Worm (Caenorhabditis elegans) whole organism, late embryonic: ENCODE data around the gene tbcb-1.
A peak's percentile ranks its signal among the peaks of the same experiment; 100 is the strongest.

Experiments
- F13H6.1 ChIP-seq: sonication (generic microtip); optimal IDR thresholded peaks from 2 replicates; lab custom pipeline; 2016; ENCODE audit warnings: missing genetic modification characterization, missing compliant biosample characterization
- ahr-1 ChIP-seq: sonication (generic microtip); optimal IDR thresholded peaks from 2 replicates; lab custom pipeline; 2016; ENCODE audit warnings: missing genetic modification characterization, missing compliant biosample characterization
- ceh-14 ChIP-seq: sonication (generic microtip); optimal IDR thresholded peaks from 2 replicates; lab custom pipeline; 2016; ENCODE audit warnings: missing genotype, missing genetic modification characterization, missing compliant biosample characterization
- ceh-18 ChIP-seq: sonication (generic microtip); optimal IDR thresholded peaks from 2 replicates; lab custom pipeline; 2016; ENCODE audit warnings: missing genetic modification characterization, missing compliant biosample characterization
- ceh-2 ChIP-seq: sonication (generic microtip); optimal IDR thresholded peaks from 2 replicates; lab custom pipeline; 2016; ENCODE audit warnings: missing genotype, missing genetic modification characterization, missing compliant biosample characterization
- ceh-22 ChIP-seq: sonication (generic microtip); optimal IDR thresholded peaks from 2 replicates; lab custom pipeline; 2017; ENCODE audit warnings: missing biosample characterization, missing genetic modification characterization
- ceh-24 ChIP-seq: sonication (generic microtip); optimal IDR thresholded peaks from 2 replicates; lab custom pipeline; 2016; ENCODE audit warnings: mild to moderate bottlenecking, missing genetic modification characterization, missing compliant biosample characterization
- ceh-31 ChIP-seq: sonication (generic microtip); optimal IDR thresholded peaks from 2 replicates; lab custom pipeline; 2016; ENCODE audit warnings: missing genetic modification characterization, missing compliant biosample characterization
- ceh-45 ChIP-seq: fragments of 200-800 bp; sonication (Bioruptor generic); IDR thresholded peaks from 2 replicates; pipeline ENCODE4 v1.3.6; 2022; ENCODE audit warnings: missing genetic modification reagents, missing genetic modification characterization, missing compliant biosample characterization
- ceh-48 ChIP-seq: sonication (generic microtip); optimal IDR thresholded peaks from 2 replicates; lab custom pipeline; 2016; ENCODE audit warnings: missing genetic modification characterization, inconsistent platforms, missing compliant biosample characterization
- che-1 ChIP-seq: sonication (generic microtip); optimal IDR thresholded peaks from 2 replicates; lab custom pipeline; 2016; ENCODE audit warnings: mild to moderate bottlenecking, missing genetic modification characterization, missing compliant biosample characterization
- elt-2 ChIP-seq: sonication (generic microtip); optimal IDR thresholded peaks from 2 replicates; lab custom pipeline; 2016; ENCODE audit warnings: missing genetic modification reagents, missing genetic modification characterization, missing compliant biosample characterization
- eyg-1 ChIP-seq: sonication (generic microtip); optimal IDR thresholded peaks from 2 replicates; lab custom pipeline; 2016; ENCODE audit warnings: missing genotype, missing genetic modification characterization, missing compliant biosample characterization
- fkh-6 ChIP-seq: sonication (generic microtip); optimal IDR thresholded peaks from 2 replicates; lab custom pipeline; 2016; ENCODE audit warnings: missing genetic modification characterization, missing compliant biosample characterization
- hlh-15 ChIP-seq: sonication (generic microtip); optimal IDR thresholded peaks from 2 replicates; lab custom pipeline; 2016; ENCODE audit warnings: missing genetic modification characterization, missing compliant biosample characterization
- hlh-30 ChIP-seq: sonication (generic microtip); optimal IDR thresholded peaks from 2 replicates; lab custom pipeline; 2017; ENCODE audit warnings: antibody characterized with exemption, missing genetic modification characterization, missing compliant biosample characterization; ENCODE audit not compliant: insufficient read depth
- lim-6 ChIP-seq: sonication (generic microtip); optimal IDR thresholded peaks from 2 replicates; lab custom pipeline; 2016; ENCODE audit warnings: missing genetic modification characterization, missing compliant biosample characterization
- nfya-1 ChIP-seq: sonication (generic microtip); optimal IDR thresholded peaks from 2 replicates; lab custom pipeline; 2017; ENCODE audit warnings: missing genetic modification characterization, mild to moderate bottlenecking, missing compliant biosample characterization, antibody characterized with exemption, moderate library complexity
- npax-4 ChIP-seq: sonication (generic microtip); optimal IDR thresholded peaks from 2 replicates; lab custom pipeline; 2016; ENCODE audit warnings: missing genetic modification characterization, missing compliant biosample characterization
- odd-2 ChIP-seq: sonication (generic microtip); optimal IDR thresholded peaks from 2 replicates; lab custom pipeline; 2017; ENCODE audit warnings: antibody characterized with exemption, mild to moderate bottlenecking, missing genetic modification characterization, missing compliant biosample characterization
- pag-3 ChIP-seq: sonication (generic microtip); optimal IDR thresholded peaks from 2 replicates; lab custom pipeline; 2016; ENCODE audit warnings: missing compliant biosample characterization, missing genetic modification characterization, borderline replicate concordance
- pha-4 ChIP-seq: fragments of 150-350 bp; optimal IDR thresholded peaks from 2 replicates; lab custom pipeline; 2018; ENCODE audit warnings: missing biosample characterization, missing genetic modification reagents, missing genetic modification characterization
- pqm-1 ChIP-seq: sonication (generic microtip); optimal IDR thresholded peaks from 2 replicates; lab custom pipeline; 2016; ENCODE audit warnings: missing genetic modification characterization, missing compliant biosample characterization
- rnt-1 ChIP-seq: sonication (generic microtip); optimal IDR thresholded peaks from 2 replicates; lab custom pipeline; 2016; ENCODE audit warnings: missing genetic modification characterization, missing compliant biosample characterization
- sox-2 ChIP-seq: fragments of 200-800 bp; sonication (Bioruptor generic); IDR thresholded peaks from 2 replicates; pipeline ENCODE4 v1.3.6; 2022; ENCODE audit warnings: missing genetic modification reagents, missing genetic modification characterization, missing compliant biosample characterization
- syd-9 ChIP-seq: sonication (generic microtip); optimal IDR thresholded peaks from 2 replicates; lab custom pipeline; 2016; ENCODE audit warnings: mild to moderate bottlenecking, missing genetic modification characterization, moderate library complexity, missing compliant biosample characterization
- tbx-2 ChIP-seq: sonication (generic microtip); optimal IDR thresholded peaks from 2 replicates; lab custom pipeline; 2016; ENCODE audit warnings: missing genetic modification characterization, missing compliant biosample characterization
- tbx-7 ChIP-seq: sonication (generic microtip); optimal IDR thresholded peaks from 2 replicates; lab custom pipeline; 2016; ENCODE audit warnings: missing genotype, missing genetic modification characterization, missing compliant biosample characterization
- unc-42 ChIP-seq: sonication (generic microtip); optimal IDR thresholded peaks from 2 replicates; lab custom pipeline; 2016; ENCODE audit warnings: missing genotype, missing genetic modification characterization, missing compliant biosample characterization
- unc-55 ChIP-seq: sonication (generic microtip); optimal IDR thresholded peaks from 2 replicates; lab custom pipeline; 2017; ENCODE audit warnings: missing biosample characterization, missing genetic modification reagents, missing genetic modification characterization
- unc-86 ChIP-seq: sonication (generic microtip); optimal IDR thresholded peaks from 2 replicates; lab custom pipeline; 2016; ENCODE audit warnings: missing genetic modification characterization, missing compliant biosample characterization
- zip-5 ChIP-seq: sonication (generic microtip); optimal IDR thresholded peaks from 2 replicates; lab custom pipeline; 2016; ENCODE audit warnings: missing genetic modification characterization, missing compliant biosample characterization
- ztf-16 ChIP-seq: sonication (generic microtip); optimal IDR thresholded peaks from 2 replicates; lab custom pipeline; 2017; ENCODE audit warnings: missing genetic modification characterization, missing compliant biosample characterization

tbcb-1 gene

DNA sequence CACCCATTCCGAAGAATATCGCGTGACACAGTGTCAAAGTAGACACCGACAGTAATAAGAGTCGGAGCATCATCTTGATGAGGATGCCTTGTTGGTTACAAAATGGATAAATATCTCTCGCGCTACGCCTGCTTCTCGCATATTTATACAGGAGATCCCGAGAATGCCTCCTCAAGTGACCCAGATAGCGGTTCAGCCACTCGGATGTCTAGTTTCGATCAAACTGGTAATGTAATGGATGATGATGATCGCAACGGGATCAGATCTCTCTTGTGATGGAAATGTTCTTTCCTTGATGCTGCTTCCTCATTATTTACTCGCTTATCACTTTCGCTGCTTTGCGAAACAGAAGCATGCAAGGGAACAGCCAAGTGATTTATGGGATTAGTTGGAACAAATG, 28.1 kb upstream of the tbcb-1 start, which contains the start of gene grl-17:
Gene grl-17 (minus strand): TSS at position 101 of the 400 bp plus-strand sequence.
- TF ChIP-seq pag-3, result no peak

DNA sequence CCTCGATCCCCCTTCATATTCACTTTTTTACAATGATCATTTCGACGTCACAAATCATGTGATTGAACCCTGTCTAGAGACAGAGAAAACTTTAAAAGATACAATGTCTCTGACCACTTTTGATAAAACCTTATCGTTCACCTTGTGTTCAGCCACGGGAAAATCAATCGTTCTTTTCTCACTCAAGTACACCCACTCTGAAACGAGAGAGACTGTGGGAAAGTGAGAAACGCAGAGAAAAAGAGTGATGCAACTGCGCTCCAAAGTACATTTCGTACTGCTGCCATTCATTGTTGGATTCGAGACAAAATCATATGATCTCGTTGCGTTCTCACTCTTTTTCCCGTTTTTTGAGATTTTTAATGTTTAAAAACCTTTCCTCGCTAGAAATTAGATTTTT, 26.7 kb upstream of the tbcb-1 start:
- peak; percentile 67 for TF ChIP-seq nfya-1 (tag; lab: Kevin White, UChicago)
- TF ChIP-seq pqm-1 (tag; lab: Kevin White, UChicago), result no peak
- TF ChIP-seq ceh-18, result peak; percentile 51
- peak; percentile 94 for TF ChIP-seq hlh-30
- TF ChIP-seq unc-86, result no peak
- TF ChIP-seq ceh-48, result peak; percentile 26
- TF ChIP-seq ceh-22 (tag; lab: Kevin White, UChicago), result peak; percentile 12
- TF ChIP-seq sox-2 (GFP tag; lab: Robert Waterston, UW), result peak; percentile 15; the same call in 1 of the 2 replicates
- peak; percentile 5 for TF ChIP-seq unc-42 (tag; lab: Kevin White, UChicago)
- peak; percentile 45 for TF ChIP-seq unc-55
- peak; percentile 64 for TF ChIP-seq elt-2 (tag; lab: Kevin White, UChicago)
- peak; percentile 49 for TF ChIP-seq ceh-31 (tag; lab: Kevin White, UChicago)
- TF ChIP-seq hlh-15 (tag; lab: Kevin White, UChicago), result no peak
- TF ChIP-seq tbx-2 (tag; lab: Kevin White, UChicago), result peak; percentile 26
- TF ChIP-seq npax-4, result no peak
- TF ChIP-seq che-1 (tag; lab: Kevin White, UChicago), result no peak

DNA sequence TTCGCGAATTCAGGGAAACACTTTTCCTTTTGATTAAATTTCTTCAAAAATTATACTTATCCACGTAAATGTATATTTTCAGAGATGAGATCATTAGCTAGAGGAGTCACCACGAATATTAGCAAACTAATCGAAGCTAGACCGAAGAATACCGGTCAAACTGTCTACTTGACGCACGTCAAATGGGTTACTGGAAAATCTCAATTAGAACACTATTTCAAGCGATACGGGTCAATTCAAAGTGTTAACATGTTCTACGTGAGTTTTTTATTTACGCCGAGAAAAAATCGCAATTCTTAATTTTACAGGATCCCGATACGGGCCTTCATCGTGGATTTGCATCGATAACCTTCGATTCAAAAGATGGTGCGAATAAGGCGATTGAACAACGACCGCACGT, 26.1 kb upstream of the tbcb-1 start, which contains the start of gene slrp-1:
Gene slrp-1 (plus strand): TSS at position 83 of the 400 bp plus-strand sequence.
- TF ChIP-seq fkh-6 (tag; lab: Kevin White, UChicago) (no peak), ahr-1 (tag; lab: Kevin White, UChicago) (no peak), rnt-1 (tag; lab: Kevin White, UChicago) (no peak), elt-2 (tag; lab: Kevin White, UChicago) (no peak)

DNA sequence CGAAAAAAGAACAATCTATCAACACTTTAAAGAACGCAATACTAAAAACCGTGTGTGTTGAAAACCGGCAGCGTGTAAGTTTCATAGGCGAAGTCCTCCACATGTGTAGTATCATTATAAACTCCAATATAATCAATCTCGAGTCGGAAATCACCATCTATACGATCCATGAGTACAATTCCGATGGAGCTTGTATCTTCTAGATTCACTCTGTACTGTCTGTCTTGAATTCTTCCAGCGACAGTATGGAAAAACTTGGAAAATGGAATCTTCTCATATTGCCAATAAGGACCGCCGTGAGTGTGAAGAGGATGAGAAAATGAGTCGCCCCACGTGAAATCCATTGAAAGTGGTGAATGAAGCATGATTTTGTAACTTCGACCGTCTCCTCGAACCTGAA, 25.0 kb upstream of the tbcb-1 start:
- TF ChIP-seq odd-2 (tag; lab: Kevin White, UChicago) (no peak), tbx-7 (tag; lab: Kevin White, UChicago) (no peak), unc-42 (tag; lab: Kevin White, UChicago) (no peak), eyg-1 (tag; lab: Kevin White, UChicago) (no peak), ceh-2 (no peak), lim-6 (tag; lab: Kevin White, UChicago) (no peak), zip-5 (tag; lab: Kevin White, UChicago) (no peak), sox-2 (GFP tag; lab: Robert Waterston, UW) (no peak), ztf-16 (tag; lab: Kevin White, UChicago) (no peak), ceh-14 (no peak), pqm-1 (tag; lab: Kevin White, UChicago) (no peak), pha-4 (tag; lab: Kevin White, UChicago) (no peak), F13H6.1 (tag; lab: Kevin White, UChicago) (no peak), ceh-45 (no peak), ceh-24 (no peak), ceh-18 (no peak), fkh-6 (tag; lab: Kevin White, UChicago) (no peak), syd-9 (no peak)

DNA sequence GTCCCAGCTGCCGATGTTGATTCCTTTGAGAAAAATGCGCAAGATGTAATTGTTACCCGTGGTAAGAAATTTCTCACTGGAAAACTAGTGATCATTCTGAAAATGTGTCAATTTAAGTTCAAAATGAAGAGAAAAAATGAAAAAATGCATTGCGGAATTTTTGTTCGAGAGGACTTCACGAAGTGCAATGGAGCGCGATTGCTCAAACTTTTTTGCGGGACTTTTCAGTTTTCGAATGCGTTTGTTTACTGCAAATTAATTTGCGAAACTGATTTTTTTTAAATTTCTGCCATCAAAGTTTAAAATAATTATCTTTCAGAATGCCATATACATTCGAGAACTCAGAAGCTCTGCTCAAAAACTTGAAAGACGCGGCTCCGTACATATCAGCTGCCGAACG, 23.4 kb upstream of the tbcb-1 start, which contains the start of the genes nuaf-1 and bir-2:
Gene nuaf-1 (minus strand): TSS at position 98 of the 400 bp plus-strand sequence.
Gene bir-2 (plus strand): TSS at position 318 of the 400 bp plus-strand sequence.
- TF ChIP-seq ceh-45, result no peak
- peak; percentile 11 for TF ChIP-seq ceh-31 (tag; lab: Kevin White, UChicago)
